Worm (Caenorhabditis elegans) whole organism, L2 larva: Measurements from ENCODE around the gene Y53F4B.21.
"Not testable (repeated sequence)": the region's sequence is repeated elsewhere in the genome, so short reads cannot be mapped to it uniquely, and the experiment has no call there.

Source experiments
- C34F6.9 ChIP-seq: fragments of 150-350 bp; optimal IDR thresholded peaks from 2 replicates; lab custom pipeline; 2014; ENCODE audit warnings: missing biosample characterization, missing genetic modification characterization
- F13H6.1 ChIP-seq: sonication (generic microtip); optimal IDR thresholded peaks from 2 replicates; lab custom pipeline; 2016; ENCODE audit warnings: missing genetic modification characterization, missing compliant biosample characterization
- Y55F3AM.14 ChIP-seq: fragments of 200-800 bp; sonication (Bioruptor generic); optimal IDR thresholded peaks from 2 replicates; lab custom pipeline; 2018; ENCODE audit warnings: mild to moderate bottlenecking, missing genetic modification characterization, missing compliant biosample characterization
- alr-1 ChIP-seq: fragments of 150-350 bp; optimal IDR thresholded peaks from 2 replicates; lab custom pipeline; 2014; ENCODE audit warnings: missing biosample characterization, missing genetic modification characterization
- ama-1 ChIP-seq: fragments of 150-350 bp; optimal IDR thresholded peaks from 2 replicates; lab custom pipeline; 2018; ENCODE audit warnings: inconsistent platforms
- crh-2 ChIP-seq: sonication (generic microtip); optimal IDR thresholded peaks from 2 replicates; lab custom pipeline; 2017; ENCODE audit warnings: missing biosample characterization, missing genetic modification characterization
- dmd-4 ChIP-seq: sonication (generic microtip); optimal IDR thresholded peaks from 2 replicates; lab custom pipeline; 2017; ENCODE audit warnings: missing biosample characterization, missing genetic modification characterization
- elt-3 ChIP-seq: sonication (generic microtip); optimal IDR thresholded peaks from 2 replicates; lab custom pipeline; 2017; ENCODE audit warnings: missing biosample characterization, missing genetic modification characterization
- fos-1 ChIP-seq: fragments of 150-350 bp; optimal IDR thresholded peaks from 2 replicates; lab custom pipeline; 2014; ENCODE audit warnings: missing biosample characterization, missing genetic modification characterization
- gmeb-1 ChIP-seq: fragments of 150-350 bp; optimal IDR thresholded peaks from 2 replicates; lab custom pipeline; 2014; ENCODE audit warnings: missing biosample characterization, missing genetic modification characterization
- lin-11 ChIP-seq: fragments of 150-350 bp; sonication (generic microtip); optimal IDR thresholded peaks from 2 replicates; lab custom pipeline; 2014; ENCODE audit warnings: missing biosample characterization, missing genetic modification characterization, inconsistent platforms, mixed read lengths
- lin-39 ChIP-seq: fragments of 150-350 bp; optimal IDR thresholded peaks from 2 replicates; lab custom pipeline; 2014; ENCODE audit warnings: missing biosample characterization, missing genetic modification reagents, missing genetic modification characterization
- lsy-2 ChIP-seq, 2 experiments: fragments of 150-350 bp in 1 of 2; sonication (generic microtip) in 1 of 2; optimal IDR thresholded peaks; 2 replicates each; lab custom pipeline; 2014 to 2017; ENCODE audit warnings: missing biosample characterization in 2 of 2, missing genetic modification characterization in 2 of 2
- mab-5 ChIP-seq: fragments of 150-350 bp; optimal IDR thresholded peaks from 2 replicates; lab custom pipeline; 2014; ENCODE audit warnings: missing biosample characterization, missing genetic modification characterization
- mbf-1 ChIP-seq: sonication (generic microtip); optimal IDR thresholded peaks from 2 replicates; lab custom pipeline; 2017; ENCODE audit warnings: missing biosample characterization, missing genetic modification characterization
- mdl-1 ChIP-seq, 2 experiments: fragments of 150-350 bp in 1 of 2; sonication (generic microtip) in 1 of 2; optimal IDR thresholded peaks; 2 replicates each; lab custom pipeline; 2017; ENCODE audit warnings: missing biosample characterization in 2 of 2, missing genetic modification characterization in 2 of 2
- nhr-12 ChIP-seq: fragments of 150-350 bp; optimal IDR thresholded peaks from 2 replicates; lab custom pipeline; 2014; ENCODE audit warnings: missing biosample characterization, missing genetic modification characterization
- nhr-129 ChIP-seq: fragments of 150-350 bp; optimal IDR thresholded peaks from 2 replicates; lab custom pipeline; 2014; ENCODE audit warnings: missing biosample characterization, missing genetic modification characterization
- nhr-21 ChIP-seq: fragments of 150-350 bp; optimal IDR thresholded peaks from 2 replicates; lab custom pipeline; 2014; ENCODE audit warnings: missing biosample characterization, missing genetic modification characterization
- nhr-23 ChIP-seq: fragments of 150-350 bp; optimal IDR thresholded peaks from 2 replicates; lab custom pipeline; 2014; ENCODE audit warnings: missing biosample characterization, missing genetic modification reagents, missing genetic modification characterization
- nhr-237 ChIP-seq: fragments of 150-350 bp; optimal IDR thresholded peaks from 2 replicates; lab custom pipeline; 2014; ENCODE audit warnings: missing biosample characterization, missing genetic modification characterization
- nhr-25 ChIP-seq: fragments of 150-350 bp; sonication (generic microtip); optimal IDR thresholded peaks from 3 replicates; lab custom pipeline; 2014; ENCODE audit warnings: missing biosample characterization, missing genetic modification characterization
- nhr-77 ChIP-seq: fragments of 150-350 bp; optimal IDR thresholded peaks from 2 replicates; lab custom pipeline; 2014; ENCODE audit warnings: missing biosample characterization, missing genetic modification characterization
- peb-1 ChIP-seq: fragments of 150-350 bp; optimal IDR thresholded peaks from 2 replicates; lab custom pipeline; 2014; ENCODE audit warnings: missing biosample characterization, missing genetic modification characterization
- sem-4 ChIP-seq: fragments of 150-350 bp; optimal IDR thresholded peaks from 2 replicates; lab custom pipeline; 2014; ENCODE audit warnings: missing biosample characterization, missing genetic modification reagents, missing genetic modification characterization
- skn-1 ChIP-seq: sonication (generic microtip); optimal IDR thresholded peaks from 2 replicates; lab custom pipeline; 2017; ENCODE audit warnings: missing biosample characterization, missing genetic modification characterization
- sma-3 ChIP-seq: sonication (generic microtip); optimal IDR thresholded peaks from 2 replicates; lab custom pipeline; 2016; ENCODE audit warnings: missing genetic modification reagents, missing genetic modification characterization, missing compliant biosample characterization
- snpc-4 ChIP-seq: fragments of 150-350 bp; optimal IDR thresholded peaks from 2 replicates; lab custom pipeline; 2014; ENCODE audit warnings: missing biosample characterization, missing genetic modification characterization
- unc-39 ChIP-seq: fragments of 150-350 bp; optimal IDR thresholded peaks from 2 replicates; lab custom pipeline; 2014; ENCODE audit warnings: missing biosample characterization, missing genetic modification characterization
- unc-55 ChIP-seq: fragments of 150-350 bp; sonication (generic microtip); optimal IDR thresholded peaks from 3 replicates; lab custom pipeline; 2014; ENCODE audit warnings: missing biosample characterization, missing genetic modification reagents, missing genetic modification characterization
- unc-62 ChIP-seq: fragments of 150-350 bp; optimal IDR thresholded peaks from 2 replicates; lab custom pipeline; 2014; ENCODE audit warnings: missing biosample characterization, missing genetic modification reagents, missing genetic modification characterization
- zag-1 ChIP-seq: fragments of 150-350 bp; optimal IDR thresholded peaks from 2 replicates; lab custom pipeline; 2014; ENCODE audit warnings: missing biosample characterization, missing genetic modification characterization
- ztf-1 ChIP-seq: fragments of 200-800 bp; sonication (Bioruptor generic); conservative IDR thresholded peaks from 2 replicates; pipeline ENCODE4 v1.3.6; 2022; ENCODE audit warnings: missing genetic modification characterization, missing compliant biosample characterization
- ztf-11 ChIP-seq: sonication (generic microtip); optimal IDR thresholded peaks from 2 replicates; lab custom pipeline; 2017; ENCODE audit warnings: missing biosample characterization, missing genetic modification characterization

Y53F4B.21 gene

DNA sequence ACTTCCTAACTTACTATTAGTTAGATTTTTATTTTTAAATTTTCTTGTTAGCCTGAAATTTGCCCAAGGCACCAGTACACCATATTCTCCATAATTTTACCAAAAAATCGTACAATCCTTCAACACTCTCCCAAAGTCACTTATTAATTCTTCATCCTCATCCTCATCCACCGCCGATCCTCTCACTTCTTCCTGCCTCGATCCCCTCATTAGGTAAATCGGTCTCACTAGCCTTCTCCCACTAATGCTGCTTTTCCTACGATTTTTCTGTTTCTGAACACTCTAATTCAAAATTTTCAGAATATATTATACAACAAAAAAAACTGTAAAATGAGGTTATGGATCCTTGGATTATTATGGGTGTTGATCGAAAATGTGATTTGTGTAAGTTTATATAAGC is 45.9 kb downstream of the Y53F4B.21 start, which contains the start of gene Y53F4B.25:
Gene Y53F4B.25, plus strand, starts transcription at position 301 of the 400 bp plus-strand sequence.
- TF ChIP-seq nhr-77 (no peak), lin-11 (no peak), nhr-129 (tag; lab: Kevin White, UChicago) (no peak), ztf-1 (GFP tag; lab: Robert Waterston, UW) (no peak), lsy-2 (tag; optimal IDR thresholded peaks at IDR 0.05; lab: Kevin White, UChicago) (no peak), lin-39 (tag; lab: Kevin White, UChicago) (no peak), nhr-23 (no peak), sem-4 (tag; lab: Kevin White, UChicago) (no peak), gmeb-1 (tag; lab: Kevin White, UChicago) (no peak), alr-1 (no peak), F13H6.1 (no peak), peb-1 (tag; lab: Kevin White, UChicago) (no peak), mab-5 (no peak), unc-55 (no peak), crh-2 (tag; lab: Kevin White, UChicago) (no peak)

DNA sequence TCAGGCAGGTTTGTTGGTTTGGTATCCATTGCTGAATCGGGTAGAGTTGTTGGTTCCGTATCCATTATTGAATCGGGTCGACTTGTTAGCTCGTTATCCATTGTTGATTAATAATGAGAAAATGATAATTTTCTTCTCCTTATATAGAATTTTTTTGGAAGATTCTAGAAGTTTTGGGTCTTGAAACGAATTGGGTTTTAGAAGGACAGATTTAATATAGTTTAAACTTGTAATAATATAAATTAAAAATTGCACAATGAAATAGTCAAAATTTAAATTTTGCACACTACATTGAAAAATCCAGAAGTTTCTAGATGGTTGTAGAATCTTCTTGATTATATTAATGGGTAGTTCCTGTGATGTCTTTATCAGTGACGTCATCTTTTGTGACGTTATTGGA is 50.9 kb downstream of the Y53F4B.21 start, which contains the start of gene Y53F4B.26:
Gene Y53F4B.26, minus strand, starts transcription at position 101 of the 400 bp plus-strand sequence.
- not testable (repeated sequence) for TF ChIP-seq nhr-12, ztf-11, snpc-4 (tag; lab: Kevin White, UChicago)

DNA sequence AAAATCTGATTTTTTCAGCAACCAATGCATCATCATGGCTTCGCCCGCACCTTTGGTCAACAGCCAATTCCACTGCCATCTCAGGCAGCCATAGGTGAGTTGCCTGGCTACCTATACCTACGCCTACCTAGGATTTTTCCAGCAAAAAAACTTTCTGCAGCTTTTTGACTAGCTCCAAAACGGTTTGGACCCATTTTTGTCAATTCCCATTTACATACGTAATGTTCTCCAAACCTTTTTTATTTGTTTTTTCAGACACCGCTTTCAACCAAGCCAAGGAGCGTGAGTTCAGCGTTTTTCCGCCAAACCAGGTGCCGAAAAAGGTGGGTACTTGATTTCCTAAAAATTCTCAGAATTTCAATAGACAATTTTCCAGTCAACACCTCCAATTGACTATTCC is 53.7 kb downstream of the Y53F4B.21 start:
- TF ChIP-seq dmd-4 (tag; lab: Kevin White, UChicago) = no peak
- no peak for TF ChIP-seq nhr-12 (tag; lab: Kevin White, UChicago)
- TF ChIP-seq skn-1 (tag; lab: Kevin White, UChicago) = no peak
- no peak for TF ChIP-seq Y55F3AM.14 (GFP tag; lab: Kevin White, UChicago)
- TF ChIP-seq mbf-1 (tag; lab: Kevin White, UChicago) = no peak
- no peak for TF ChIP-seq mdl-1 (tag; optimal IDR thresholded peaks at IDR 0.05; lab: Kevin White, UChicago)
- no peak for TF ChIP-seq F13H6.1
- TF ChIP-seq peb-1 (tag; lab: Kevin White, UChicago) = no peak
- TF ChIP-seq nhr-237 (tag; lab: Kevin White, UChicago) = no peak
- TF ChIP-seq nhr-23 = no peak
- no peak for TF ChIP-seq mab-5
- no peak for TF ChIP-seq C34F6.9 (tag; lab: Kevin White, UChicago)
- TF ChIP-seq gmeb-1 (tag; lab: Kevin White, UChicago) = no peak
- no peak for TF ChIP-seq sma-3 (GFP tag; lab: Kevin White, UChicago)
- no peak for TF ChIP-seq ama-1 (lab: Kevin White, UChicago)
- no peak for TF ChIP-seq unc-39 (tag; lab: Kevin White, UChicago)
- no peak for TF ChIP-seq sem-4 (tag; lab: Kevin White, UChicago)

DNA sequence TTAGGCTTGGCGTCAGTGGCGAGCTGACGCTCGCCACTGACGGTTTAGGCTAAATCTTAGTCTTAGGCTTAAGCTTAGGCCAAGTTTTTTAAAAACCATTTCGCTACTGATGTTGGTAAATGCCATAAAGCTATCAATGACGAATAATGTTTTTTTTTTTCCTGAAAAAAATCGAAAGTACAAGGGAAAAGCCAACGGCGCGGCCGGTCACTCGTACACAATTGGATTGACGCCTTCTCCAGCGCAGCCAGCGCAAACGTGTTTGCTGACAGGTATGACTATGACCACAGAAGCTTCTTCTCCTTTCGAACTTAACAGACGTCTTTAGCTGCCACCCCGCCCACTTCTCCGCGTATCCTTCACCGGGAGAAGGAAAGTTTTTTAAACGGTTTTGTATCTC is 55.6 kb downstream of the Y53F4B.21 start, which contains the start of gene Y53F4B.27:
Gene Y53F4B.27, plus strand, starts transcription at position 301 of the 400 bp plus-strand sequence.
- TF ChIP-seq nhr-23 (no peak), fos-1 (no peak), unc-62 (no peak), F13H6.1 (no peak), Y55F3AM.14 (GFP tag; lab: Kevin White, UChicago) (no peak), nhr-21 (tag; lab: Kevin White, UChicago) (no peak), nhr-237 (tag; lab: Kevin White, UChicago) (no peak), elt-3 (no peak), ztf-11 (tag; lab: Kevin White, UChicago) (no peak), lin-11 (no peak), crh-2 (tag; lab: Kevin White, UChicago) (no peak), mab-5 (no peak), sma-3 (GFP tag; lab: Kevin White, UChicago) (no peak)

DNA sequence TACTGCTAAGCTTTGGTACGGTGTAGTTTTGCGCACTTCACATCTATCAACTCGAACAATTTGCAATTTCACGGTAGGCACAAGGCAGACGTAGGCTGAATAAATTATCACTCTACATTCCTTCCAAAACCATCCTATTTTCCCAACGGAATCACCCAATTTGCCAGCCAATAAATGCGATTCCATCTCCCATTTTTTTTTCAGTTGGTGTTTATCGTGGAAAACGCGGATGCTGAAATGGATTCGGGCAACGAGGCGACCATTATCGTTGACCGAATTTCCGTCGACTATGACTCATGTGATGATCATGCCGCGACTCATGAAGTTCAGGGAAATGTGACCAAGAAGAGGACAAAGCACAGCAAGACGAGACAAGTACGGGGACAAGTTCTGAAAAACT is 58.5 kb downstream of the Y53F4B.21 start:
- no peak for TF ChIP-seq mdl-1 (tag; optimal IDR thresholded peaks at IDR 0.05; lab: Kevin White, UChicago)
- no peak for TF ChIP-seq gmeb-1 (tag; lab: Kevin White, UChicago)
- TF ChIP-seq zag-1 (tag; lab: Kevin White, UChicago) = no peak
- no peak for TF ChIP-seq lin-11
- no peak for TF ChIP-seq nhr-25
- no peak for TF ChIP-seq lsy-2 (tag; optimal IDR thresholded peaks at IDR 0.05; lab: Kevin White, UChicago)
- no peak for TF ChIP-seq sem-4 (tag; lab: Kevin White, UChicago)
- no peak for TF ChIP-seq unc-55
